Worm (Caenorhabditis elegans) whole organism, L1 larva: ENCODE measurements around the gene lin-3.

Experiments
- C04F5.9 ChIP-seq: sonication (generic microtip); optimal IDR thresholded peaks from 2 replicates; lab custom pipeline; 2016; ENCODE audit warnings: missing genetic modification characterization, missing compliant biosample characterization
- F16B12.6 ChIP-seq: fragments of 150-350 bp; optimal IDR thresholded peaks from 2 replicates; lab custom pipeline; 2014; ENCODE audit warnings: missing biosample characterization, missing genetic modification characterization
- alr-1 ChIP-seq: fragments of 200-800 bp; sonication (Bioruptor generic); optimal IDR thresholded peaks from 2 replicates; lab custom pipeline; 2018; ENCODE audit warnings: borderline replicate concordance, mild to moderate bottlenecking, missing genetic modification characterization, missing compliant biosample characterization
- ama-1 ChIP-seq: fragments of 150-350 bp; optimal IDR thresholded peaks from 2 replicates; lab custom pipeline; 2014
- ceh-8 ChIP-seq: fragments of 200-800 bp; sonication (Bioruptor generic); optimal IDR thresholded peaks from 2 replicates; lab custom pipeline; 2018; ENCODE audit warnings: mild to moderate bottlenecking, missing genetic modification characterization, moderate library complexity, missing compliant biosample characterization
- ceh-82 ChIP-seq, 3 experiments: fragments of 150-350 bp in 1 of 3; sonication (generic microtip) in 2 of 3; optimal IDR thresholded peaks; 2 replicates each; lab custom pipeline; 2014 to 2017; ENCODE audit warnings: missing biosample characterization in 3 of 3, missing genetic modification characterization in 3 of 3
- ceh-88 ChIP-seq: fragments of 200-800 bp; sonication (Bioruptor generic); IDR thresholded peaks from 2 replicates; pipeline ENCODE4 v1.3.6; 2022; ENCODE audit warnings: missing genetic modification characterization, missing compliant biosample characterization
- ces-1 ChIP-seq: fragments of 150-350 bp; optimal IDR thresholded peaks from 2 replicates; lab custom pipeline; 2014; ENCODE audit warnings: missing biosample characterization, missing genetic modification reagents, missing genetic modification characterization
- dsc-1 ChIP-seq: sonication (generic microtip); optimal IDR thresholded peaks from 2 replicates; lab custom pipeline; 2016; ENCODE audit warnings: mild to moderate bottlenecking, missing genetic modification characterization, missing compliant biosample characterization
- egl-27 ChIP-seq, 2 experiments: fragments of 150-350 bp in 1 of 2; sonication (generic microtip); optimal IDR thresholded peaks; 3 replicates each; lab custom pipeline; 2017 to 2018; ENCODE audit warnings: missing biosample characterization in 2 of 2, missing genetic modification characterization in 2 of 2, missing genetic modification reagents in 2 of 2
- elt-3 ChIP-seq, 6 experiments: fragments of 150-350 bp in 1 of 6; sonication (generic microtip); optimal IDR thresholded peaks; 2 replicates each; lab custom pipeline; 2017 to 2018; ENCODE audit warnings: missing biosample characterization in 6 of 6, missing genetic modification characterization in 6 of 6, inconsistent platforms in 1 of 6
- fkh-10 ChIP-seq: sonication (generic microtip); optimal IDR thresholded peaks from 2 replicates; lab custom pipeline; 2017; ENCODE audit warnings: missing biosample characterization, missing genetic modification reagents, missing genetic modification characterization
- fkh-8 ChIP-seq: sonication (generic microtip); optimal IDR thresholded peaks from 2 replicates; lab custom pipeline; 2016; ENCODE audit warnings: mild to moderate bottlenecking, missing genetic modification characterization, missing compliant biosample characterization
- fos-1 ChIP-seq: fragments of 150-350 bp; optimal IDR thresholded peaks from 2 replicates; lab custom pipeline; 2014; ENCODE audit warnings: missing biosample characterization, missing genetic modification characterization
- hlh-17 ChIP-seq: fragments of 200-800 bp; sonication (Bioruptor generic); optimal IDR thresholded peaks from 2 replicates; lab custom pipeline; 2018; ENCODE audit warnings: missing genetic modification characterization, mild to moderate bottlenecking, missing compliant biosample characterization, moderate library complexity, borderline replicate concordance
- hpl-2 ChIP-seq: fragments of 150-350 bp; optimal IDR thresholded peaks from 2 replicates; lab custom pipeline; 2014; ENCODE audit warnings: missing biosample characterization, missing genetic modification reagents, missing genetic modification characterization
- jun-1 ChIP-seq: fragments of 150-350 bp; optimal IDR thresholded peaks from 2 replicates; lab custom pipeline; 2014; ENCODE audit warnings: missing biosample characterization, missing genetic modification reagents, missing genetic modification characterization
- lin-13 ChIP-seq: fragments of 150-350 bp; optimal IDR thresholded peaks from 2 replicates; lab custom pipeline; 2014; ENCODE audit warnings: missing biosample characterization, missing genetic modification reagents, missing genetic modification characterization
- lin-14 ChIP-seq: fragments of 200-800 bp; sonication (Bioruptor generic); optimal IDR thresholded peaks from 2 replicates; lab custom pipeline; 2018; ENCODE audit warnings: mild to moderate bottlenecking, missing genetic modification characterization, moderate library complexity, missing compliant biosample characterization
- lin-39 ChIP-seq: fragments of 150-350 bp; optimal IDR thresholded peaks from 2 replicates; lab custom pipeline; 2014; ENCODE audit warnings: missing biosample characterization, missing genetic modification reagents, missing genetic modification characterization
- lir-3 ChIP-seq: sonication (generic microtip); optimal IDR thresholded peaks from 2 replicates; lab custom pipeline; 2016; ENCODE audit warnings: mild to moderate bottlenecking, missing genetic modification characterization, moderate library complexity, missing compliant biosample characterization; ENCODE audit not compliant: poor library complexity
- lsy-2 ChIP-seq, 2 experiments: fragments of 150-350 bp; optimal IDR thresholded peaks; 2 replicates each; lab custom pipeline; 2014; ENCODE audit warnings: missing biosample characterization in 2 of 2, missing genetic modification characterization in 2 of 2
- mep-1 ChIP-seq: fragments of 150-350 bp; optimal IDR thresholded peaks from 2 replicates; lab custom pipeline; 2014; ENCODE audit warnings: missing biosample characterization, missing genetic modification characterization
- nhr-19 ChIP-seq: fragments of 200-800 bp; sonication (Bioruptor generic); conservative IDR thresholded peaks from 2 replicates; pipeline ENCODE4 v1.3.6; 2022; ENCODE audit warnings: missing genetic modification characterization, missing compliant biosample characterization
- nhr-20 ChIP-seq: sonication (generic microtip); optimal IDR thresholded peaks from 2 replicates; lab custom pipeline; 2016; ENCODE audit warnings: mild to moderate bottlenecking, missing genetic modification characterization, missing compliant biosample characterization
- nhr-237 ChIP-seq: fragments of 150-350 bp; optimal IDR thresholded peaks from 2 replicates; lab custom pipeline; 2014; ENCODE audit warnings: missing biosample characterization, missing genetic modification characterization
- nhr-28 ChIP-seq: fragments of 150-350 bp; optimal IDR thresholded peaks from 2 replicates; lab custom pipeline; 2014; ENCODE audit warnings: missing biosample characterization, missing genetic modification characterization
- nhr-47 ChIP-seq: sonication (generic microtip); optimal IDR thresholded peaks from 2 replicates; lab custom pipeline; 2016; ENCODE audit warnings: mild to moderate bottlenecking, missing genetic modification characterization, moderate library complexity, missing compliant biosample characterization
- nhr-71 ChIP-seq: sonication (generic microtip); optimal IDR thresholded peaks from 2 replicates; lab custom pipeline; 2016; ENCODE audit warnings: mild to moderate bottlenecking, missing genetic modification characterization, moderate library complexity, missing compliant biosample characterization
- nhr-76 ChIP-seq: sonication (generic microtip); optimal IDR thresholded peaks from 2 replicates; lab custom pipeline; 2017; ENCODE audit warnings: missing biosample characterization, missing genetic modification characterization
- nhr-90 ChIP-seq: sonication (generic microtip); optimal IDR thresholded peaks from 2 replicates; lab custom pipeline; 2016; ENCODE audit warnings: mild to moderate bottlenecking, missing genetic modification characterization, missing compliant biosample characterization; ENCODE audit not compliant: poor library complexity
- pag-3 ChIP-seq: sonication (generic microtip); optimal IDR thresholded peaks from 2 replicates; lab custom pipeline; 2017; ENCODE audit warnings: missing genetic modification characterization, mild to moderate bottlenecking, missing compliant biosample characterization, antibody characterized with exemption, borderline replicate concordance; ENCODE audit not compliant: insufficient read depth
- pqm-1 ChIP-seq: sonication (generic microtip); optimal IDR thresholded peaks from 3 replicates; lab custom pipeline; 2017; ENCODE audit warnings: missing biosample characterization, missing genetic modification characterization
- rnt-1 ChIP-seq: sonication (generic microtip); optimal IDR thresholded peaks from 2 replicates; lab custom pipeline; 2016; ENCODE audit warnings: mild to moderate bottlenecking, missing genetic modification characterization, moderate library complexity, missing compliant biosample characterization
- snpc-4 ChIP-seq: fragments of 150-350 bp; optimal IDR thresholded peaks from 2 replicates; lab custom pipeline; 2014; ENCODE audit warnings: missing biosample characterization, missing genetic modification characterization
- snu-23 ChIP-seq: sonication (generic microtip); optimal IDR thresholded peaks from 2 replicates; lab custom pipeline; 2016; ENCODE audit warnings: missing genetic modification characterization, missing compliant biosample characterization
- swsn-7 ChIP-seq: sonication (generic microtip); optimal IDR thresholded peaks from 2 replicates; lab custom pipeline; 2016; ENCODE audit warnings: missing genetic modification characterization, missing compliant biosample characterization
- tlp-1 ChIP-seq: fragments of 150-350 bp; optimal IDR thresholded peaks from 2 replicates; lab custom pipeline; 2014; ENCODE audit warnings: missing biosample characterization, missing genetic modification characterization
- unc-30 ChIP-seq: sonication (generic microtip); optimal IDR thresholded peaks from 2 replicates; lab custom pipeline; 2017; ENCODE audit warnings: missing biosample characterization, missing genetic modification characterization
- unc-86 ChIP-seq: sonication (generic microtip); optimal IDR thresholded peaks from 2 replicates; lab custom pipeline; 2016; ENCODE audit warnings: missing genetic modification characterization, missing compliant biosample characterization
- unc-98 ChIP-seq: fragments of 200-800 bp; sonication (Bioruptor generic); IDR thresholded peaks from 2 replicates; pipeline ENCODE4 v1.3.6; 2022; ENCODE audit warnings: missing genetic modification characterization, missing compliant biosample characterization
- vab-15 ChIP-seq: sonication (generic microtip); optimal IDR thresholded peaks from 2 replicates; lab custom pipeline; 2017; ENCODE audit warnings: missing genotype, mild to moderate bottlenecking, missing genetic modification characterization, missing compliant biosample characterization
- xbp-1 ChIP-seq: sonication (generic microtip); optimal IDR thresholded peaks from 2 replicates; lab custom pipeline; 2016; ENCODE audit warnings: missing genetic modification characterization, missing compliant biosample characterization
- zag-1 ChIP-seq: fragments of 150-350 bp; optimal IDR thresholded peaks from 2 replicates; lab custom pipeline; 2014; ENCODE audit warnings: missing biosample characterization, missing genetic modification characterization
- zip-4 ChIP-seq: fragments of 200-800 bp; sonication (Bioruptor generic); optimal IDR thresholded peaks from 2 replicates; lab custom pipeline; 2018; ENCODE audit warnings: mild to moderate bottlenecking, missing genetic modification characterization, moderate library complexity, missing compliant biosample characterization
- ztf-11 ChIP-seq, 2 experiments: sonication (generic microtip); optimal IDR thresholded peaks; 2 replicates each; lab custom pipeline; 2016 to 2017; ENCODE audit warnings: missing genetic modification characterization in 2 of 2, missing biosample characterization in 1 of 2, missing compliant biosample characterization in 1 of 2

lin-3 gene

ce11 chrIV:11094052-11094451 is 39.9 kb downstream of the lin-3 start:
- TF ChIP-seq nhr-76 (tag; lab: Kevin White, UChicago) (no peak), pag-3 (tag; lab: Kevin White, UChicago) (no peak), pqm-1 (tag; lab: Kevin White, UChicago) (no peak), lir-3 (no peak), lin-14 (GFP tag; lab: Kevin White, UChicago) (no peak), vab-15 (tag; lab: Kevin White, UChicago) (no peak), nhr-28 (tag; lab: Kevin White, UChicago) (no peak), lin-13 (GFP tag; lab: Kevin White, UChicago) (no peak), snu-23 (GFP tag; lab: Kevin White, UChicago) (no peak), snpc-4 (tag; lab: Kevin White, UChicago) (no peak), tlp-1 (tag; lab: Kevin White, UChicago) (no peak), egl-27 (tag; optimal IDR thresholded peaks at IDR 0.05; lab: Kevin White, UChicago) (no peak), jun-1 (tag; lab: Kevin White, UChicago) (no peak), hpl-2 (GFP tag; lab: Kevin White, UChicago) (no peak), C04F5.9 (tag; lab: Kevin White, UChicago) (no peak), ztf-11 (tag; optimal IDR thresholded peaks at IDR 0.05; lab: Kevin White, UChicago) (no peak)
- TF ChIP-seq, all 84 proteins: peak for 0

ce11 chrIV:11094974-11095373 is 40.9 kb downstream of the lin-3 start, which contains the start of gene M7.8:
TSS of gene M7.8 (minus strand) at chrIV:11095085.
- TF ChIP-seq fkh-10 = peak; percentile 78
- no peak for TF ChIP-seq alr-1 (tag; lab: Kevin White, UChicago)
- TF ChIP-seq unc-86 (tag; lab: Kevin White, UChicago) = peak; percentile 41
- no peak for TF ChIP-seq ama-1 (lab: Kevin White, UChicago)
- TF ChIP-seq ces-1 (GFP tag; lab: Kevin White, UChicago) = no peak
- peak; percentile 18 for TF ChIP-seq nhr-47 (tag; lab: Kevin White, UChicago)
- peak; percentile 79 for TF ChIP-seq lin-14 (GFP tag; lab: Kevin White, UChicago)
- peak; percentile 88 for TF ChIP-seq zag-1 (tag; lab: Kevin White, UChicago)
- no peak for TF ChIP-seq F16B12.6 (tag; lab: Kevin White, UChicago)
- no peak for TF ChIP-seq pqm-1 (tag; lab: Kevin White, UChicago)

DNA sequence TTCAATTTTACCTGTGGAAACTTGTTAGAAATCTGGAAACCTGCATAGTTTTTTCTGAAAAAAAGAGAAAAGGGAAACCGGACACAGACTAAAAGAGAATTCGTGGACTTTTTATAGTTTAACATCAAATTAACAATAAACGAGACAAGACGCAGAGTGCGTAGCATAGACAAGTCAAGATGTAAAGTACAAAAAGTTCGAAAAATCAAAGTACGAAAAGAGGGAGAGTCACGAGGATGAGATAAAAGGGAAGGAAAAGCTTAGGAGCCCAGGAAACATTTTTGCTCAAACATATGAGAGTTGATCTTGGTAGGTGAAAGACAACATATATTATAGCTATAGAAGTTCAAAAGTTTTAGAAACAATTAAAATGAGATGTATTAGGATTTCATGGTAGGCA is 43.7 kb downstream of the lin-3 start, which contains the start of gene M7.12:
TSS of gene M7.12 (minus strand) at position 188 of the 400 bp plus-strand sequence.
- TF ChIP-seq mep-1 (tag; lab: Kevin White, UChicago) (peak; percentile 10), nhr-19 (GFP tag; lab: Robert Waterston, UW) (peak; percentile 53), snu-23 (GFP tag; lab: Kevin White, UChicago) (peak; percentile 37), fkh-8 (peak; percentile 48), nhr-47 (tag; lab: Kevin White, UChicago) (peak; percentile 34), lin-39 (tag; lab: Kevin White, UChicago) (no peak), nhr-20 (peak; percentile 47), lin-14 (GFP tag; lab: Kevin White, UChicago) (peak; percentile 63), swsn-7 (peak; percentile 20), fos-1 (tag; lab: Kevin White, UChicago) (no peak), rnt-1 (tag; lab: Kevin White, UChicago) (peak; percentile 41), ama-1 (lab: Kevin White, UChicago) (no peak), unc-30 (no peak), jun-1 (tag; lab: Kevin White, UChicago) (no peak), tlp-1 (tag; lab: Kevin White, UChicago) (no peak), nhr-90 (tag; lab: Kevin White, UChicago) (no peak), nhr-237 (no peak), ceh-88 (GFP tag; lab: Robert Waterston, UW) (no peak), lir-3 (no peak), xbp-1 (tag; lab: Kevin White, UChicago) (peak; percentile 1), nhr-28 (tag; lab: Kevin White, UChicago) (no peak), unc-98 (GFP tag; lab: Robert Waterston, UW) (no peak), elt-3 (tag; optimal IDR thresholded peaks at IDR 0.05; lab: Kevin White, UChicago) (no peak), ceh-8 (GFP tag; lab: Kevin White, UChicago) (no peak), nhr-71 (tag; lab: Kevin White, UChicago) (peak; percentile 69), ceh-82 (tag; optimal IDR thresholded peaks at IDR 0.05; lab: Kevin White, UChicago) (peak in 1 of 3 experiments; percentile 7), lsy-2 (tag; optimal IDR thresholded peaks at IDR 0.05; lab: Kevin White, UChicago) (peak in 1 of 2 experiments; percentile 12), zip-4 (GFP tag; lab: Kevin White, UChicago) (no peak), hlh-17 (GFP tag; lab: Kevin White, UChicago) (no peak), dsc-1 (peak; percentile 54)
